Worm (Caenorhabditis elegans) whole organism, L1 larva: ENCODE measurements around the gene ast-1.

Source experiments
- fos-1 ChIP-seq: fragments of 150-350 bp; optimal IDR thresholded peaks from 2 replicates; lab custom pipeline; 2014; ENCODE audit warnings: missing biosample characterization, missing genetic modification characterization
- hpl-2 ChIP-seq: fragments of 150-350 bp; optimal IDR thresholded peaks from 2 replicates; lab custom pipeline; 2014; ENCODE audit warnings: missing biosample characterization, missing genetic modification reagents, missing genetic modification characterization
- lsy-2 ChIP-seq, 2 experiments: fragments of 150-350 bp; optimal IDR thresholded peaks; 2 replicates each; lab custom pipeline; 2014; ENCODE audit warnings: missing biosample characterization in 2 of 2, missing genetic modification characterization in 2 of 2
- nhr-11 ChIP-seq: fragments of 150-350 bp; optimal IDR thresholded peaks from 2 replicates; lab custom pipeline; 2014; ENCODE audit warnings: missing biosample characterization, missing genetic modification characterization
- nhr-76 ChIP-seq: sonication (generic microtip); optimal IDR thresholded peaks from 2 replicates; lab custom pipeline; 2017; ENCODE audit warnings: missing biosample characterization, missing genetic modification characterization
- ztf-11 ChIP-seq, 2 experiments: sonication (generic microtip); optimal IDR thresholded peaks; 2 replicates each; lab custom pipeline; 2016 to 2017; ENCODE audit warnings: missing genetic modification characterization in 2 of 2, missing biosample characterization in 1 of 2, missing compliant biosample characterization in 1 of 2

- TF ChIP-seq nhr-11 (no peak), fos-1 (tag; lab: Kevin White, UChicago) (no peak), hpl-2 (GFP tag; lab: Kevin White, UChicago) (no peak), nhr-76 (no peak), lsy-2 (tag; optimal IDR thresholded peaks at IDR 0.05; lab: Kevin White, UChicago) (no peak), ztf-11 (tag; optimal IDR thresholded peaks at IDR 0.05; lab: Kevin White, UChicago) (no peak)
These were observed 53.3 kb downstream of the ast-1 start for ce11 chrII:4081891-4082290.
